Fruit fly (Drosophila melanogaster) whole organism, prepupa: ENCODE data around the gene Fibp.

Experiments
- Blimp-1 ChIP-seq: fragments of 200-800 bp; sonication (Bioruptor generic); optimal IDR thresholded peaks from 3 replicates; lab custom pipeline; 2017; ENCODE audit warnings: missing biosample characterization, missing genetic modification characterization, mild to moderate bottlenecking, moderate library complexity, missing genetic modification reagents
- CG10669 ChIP-seq: fragments of 200-800 bp; sonication (Bioruptor generic); optimal IDR thresholded peaks from 3 replicates; lab custom pipeline; 2018; ENCODE audit warnings: missing biosample characterization, mild to moderate bottlenecking, missing genetic modification characterization, moderate library complexity
- CG11294 ChIP-seq: fragments of 200-800 bp; sonication (Bioruptor generic); IDR thresholded peaks from 2 replicates; pipeline ENCODE4 v1.3.6; 2022; ENCODE audit warnings: missing biosample characterization, missing genetic modification characterization
- CG11762 ChIP-seq: fragments of 200-800 bp; sonication (Bioruptor generic); optimal IDR thresholded peaks from 3 replicates; lab custom pipeline; 2016; ENCODE audit warnings: missing biosample characterization, missing genetic modification characterization; ENCODE audit not compliant: insufficient read depth
- CG11902 ChIP-seq: fragments of 200-800 bp; sonication (Bioruptor generic); optimal IDR thresholded peaks from 3 replicates; lab custom pipeline; 2016; ENCODE audit warnings: missing biosample characterization, missing genetic modification characterization
- CG3032 ChIP-seq: fragments of 200-800 bp; optimal IDR thresholded peaks from 2 replicates; lab custom pipeline; 2019; ENCODE audit warnings: missing biosample characterization, mild to moderate bottlenecking, missing genetic modification characterization, moderate library complexity
- CG31627 ChIP-seq: fragments of 200-800 bp; sonication (Bioruptor generic); optimal IDR thresholded peaks from 3 replicates; lab custom pipeline; 2016; ENCODE audit warnings: missing biosample characterization, missing genetic modification characterization
- CG32006 ChIP-seq: fragments of 200-800 bp; sonication (Bioruptor generic); optimal IDR thresholded peaks from 3 replicates; lab custom pipeline; 2017; ENCODE audit warnings: missing biosample characterization, mild to moderate bottlenecking, missing genetic modification characterization
- CG3919 ChIP-seq: fragments of 200-800 bp; sonication (Bioruptor generic); optimal IDR thresholded peaks from 3 replicates; lab custom pipeline; 2016; ENCODE audit warnings: missing biosample characterization, missing genetic modification characterization
- CG4318 ChIP-seq: fragments of 200-800 bp; sonication (Bioruptor generic); optimal IDR thresholded peaks from 3 replicates; lab custom pipeline; 2017; ENCODE audit warnings: missing biosample characterization, mild to moderate bottlenecking, missing genetic modification characterization
- CG6163 ChIP-seq: fragments of 200-800 bp; sonication (Bioruptor generic); IDR thresholded peaks from 3 replicates; pipeline ENCODE4 v1.3.6; 2022; ENCODE audit warnings: missing biosample characterization, missing genetic modification characterization
- CG6276 ChIP-seq: fragments of 200-800 bp; sonication (Bioruptor generic); optimal IDR thresholded peaks from 2 replicates; lab custom pipeline; 2017; ENCODE audit warnings: missing biosample characterization, mild to moderate bottlenecking, missing genetic modification characterization
- CG6792 ChIP-seq: fragments of 200-800 bp; sonication (Bioruptor generic); optimal IDR thresholded peaks from 3 replicates; lab custom pipeline; 2016; ENCODE audit warnings: missing biosample characterization, missing genetic modification characterization
- CG6808 ChIP-seq: fragments of 200-800 bp; sonication (Bioruptor generic); optimal IDR thresholded peaks from 3 replicates; lab custom pipeline; 2017; ENCODE audit warnings: missing biosample characterization, missing genetic modification characterization, mild to moderate bottlenecking, moderate library complexity, missing genetic modification reagents
- CG6854 ChIP-seq: fragments of 200-800 bp; sonication (Bioruptor generic); optimal IDR thresholded peaks from 2 replicates; lab custom pipeline; 2017; ENCODE audit warnings: missing biosample characterization, mild to moderate bottlenecking, missing genetic modification characterization
- CG7368 ChIP-seq: fragments of 200-800 bp; sonication (Bioruptor generic); optimal IDR thresholded peaks from 3 replicates; lab custom pipeline; 2016; ENCODE audit warnings: missing biosample characterization, missing genetic modification characterization
- CG8119 ChIP-seq: fragments of 200-800 bp; sonication (Bioruptor generic); IDR thresholded peaks from 3 replicates; pipeline ENCODE4 v1.3.6; 2022; ENCODE audit warnings: missing biosample characterization, missing genetic modification characterization
- CG8319 ChIP-seq: fragments of 200-800 bp; sonication (Bioruptor generic); optimal IDR thresholded peaks from 3 replicates; lab custom pipeline; 2016; ENCODE audit warnings: missing biosample characterization, missing genetic modification characterization
- CG8632 ChIP-seq: fragments of 200-800 bp; sonication (Bioruptor generic); optimal IDR thresholded peaks from 3 replicates; lab custom pipeline; 2016; ENCODE audit warnings: missing biosample characterization, missing genetic modification characterization
- Eip78C ChIP-seq: fragments of 200-800 bp; sonication (Bioruptor generic); peaks from one replicate; lab custom pipeline; 2016; ENCODE audit warnings: missing biosample characterization, missing genetic modification characterization
- Eip93F ChIP-seq: fragments of 200-800 bp; sonication (Bioruptor generic); optimal IDR thresholded peaks from 2 replicates; lab custom pipeline; 2016; ENCODE audit warnings: missing biosample characterization, mild to moderate bottlenecking, missing genetic modification characterization
- Ets96B ChIP-seq: fragments of 200-800 bp; optimal IDR thresholded peaks from 2 replicates; lab custom pipeline; 2019; ENCODE audit warnings: missing biosample characterization, mild to moderate bottlenecking, missing genetic modification characterization, moderate library complexity
- Lpt ChIP-seq: fragments of 200-800 bp; sonication (Bioruptor generic); optimal IDR thresholded peaks from 3 replicates; lab custom pipeline; 2016; ENCODE audit warnings: missing biosample characterization, missing genetic modification characterization
- OdsH ChIP-seq: fragments of 200-800 bp; sonication (Bioruptor generic); optimal IDR thresholded peaks from 3 replicates; lab custom pipeline; 2016; ENCODE audit warnings: missing biosample characterization, missing genetic modification characterization
- Smox ChIP-seq: fragments of 200-800 bp; sonication (Bioruptor generic); optimal IDR thresholded peaks from 3 replicates; lab custom pipeline; 2016; ENCODE audit warnings: missing biosample characterization, missing genetic modification characterization
- Sox102F ChIP-seq: fragments of 200-800 bp; sonication (Bioruptor generic); optimal IDR thresholded peaks from 2 replicates; lab custom pipeline; 2016; ENCODE audit warnings: missing biosample characterization, mild to moderate bottlenecking, missing genetic modification characterization
- Sox14 ChIP-seq: fragments of 200-800 bp; sonication (Bioruptor generic); optimal IDR thresholded peaks from 3 replicates; lab custom pipeline; 2016; ENCODE audit warnings: missing biosample characterization, missing genetic modification characterization
- acj6 ChIP-seq: fragments of 200-800 bp; sonication (Bioruptor generic); optimal IDR thresholded peaks from 3 replicates; lab custom pipeline; 2016; ENCODE audit warnings: missing biosample characterization, missing genetic modification characterization
- cyc ChIP-seq: fragments of 200-800 bp; sonication (Bioruptor generic); optimal IDR thresholded peaks from 3 replicates; lab custom pipeline; 2016; ENCODE audit warnings: missing biosample characterization, missing genetic modification characterization
- dac ChIP-seq: fragments of 200-800 bp; sonication (Bioruptor generic); optimal IDR thresholded peaks from 2 replicates; lab custom pipeline; 2017; ENCODE audit warnings: missing biosample characterization, mild to moderate bottlenecking, missing genetic modification characterization
- dsx ChIP-seq: fragments of 200-800 bp; optimal IDR thresholded peaks from 3 replicates; lab custom pipeline; 2019; ENCODE audit warnings: missing biosample characterization, mild to moderate bottlenecking, missing genetic modification characterization, moderate library complexity; ENCODE audit not compliant: poor library complexity, severe bottlenecking
- esn ChIP-seq: fragments of 200-800 bp; sonication (Bioruptor generic); optimal IDR thresholded peaks from 2 replicates; lab custom pipeline; 2016; ENCODE audit warnings: missing biosample characterization, mild to moderate bottlenecking, missing genetic modification characterization, moderate library complexity
- fkh ChIP-seq: fragments of 200-800 bp; sonication (Bioruptor generic); optimal IDR thresholded peaks from 3 replicates; lab custom pipeline; 2017; ENCODE audit warnings: missing biosample characterization, mild to moderate bottlenecking, missing genetic modification characterization, moderate library complexity
- lz ChIP-seq: fragments of 200-800 bp; sonication (Bioruptor generic); optimal IDR thresholded peaks from 3 replicates; lab custom pipeline; 2016; ENCODE audit warnings: missing biosample characterization, missing genetic modification characterization
- net ChIP-seq: fragments of 200-800 bp; sonication (Bioruptor generic); optimal IDR thresholded peaks from 3 replicates; lab custom pipeline; 2016; ENCODE audit warnings: missing biosample characterization, missing genetic modification characterization
- salr ChIP-seq, 2 experiments: fragments of 200-800 bp; sonication (Bioruptor generic); optimal IDR thresholded peaks; 3 replicates each; lab custom pipeline; 2016 to 2018; ENCODE audit warnings: missing biosample characterization in 2 of 2, missing genetic modification characterization in 2 of 2, mild to moderate bottlenecking in 1 of 2
- spab ChIP-seq: fragments of 200-800 bp; sonication (Bioruptor generic); optimal IDR thresholded peaks from 2 replicates; lab custom pipeline; 2017; ENCODE audit warnings: missing biosample characterization, mild to moderate bottlenecking, missing genetic modification characterization, missing genetic modification reagents
- ss ChIP-seq, 2 experiments: fragments of 200-800 bp; sonication (Bioruptor generic); optimal IDR thresholded peaks; 2 replicates in 1 of 2; 3 replicates in 1 of 2; lab custom pipeline; 2017 to 2018; ENCODE audit warnings: mild to moderate bottlenecking in 2 of 2, missing biosample characterization in 2 of 2, missing genetic modification characterization in 2 of 2, moderate library complexity in 1 of 2
- svp ChIP-seq: fragments of 200-800 bp; sonication (Bioruptor generic); peaks from one replicate; lab custom pipeline; 2016; ENCODE audit warnings: missing biosample characterization, missing genetic modification characterization
- topi ChIP-seq: fragments of 200-800 bp; sonication (Bioruptor generic); optimal IDR thresholded peaks from 3 replicates; lab custom pipeline; 2016; ENCODE audit warnings: missing biosample characterization, missing genetic modification characterization

Fibp gene

dm6 chr3L:19844507-19844906 lies 26.7 kb upstream of the Fibp start:
- TF ChIP-seq Ets96B (tag; lab: Kevin White, UChicago), result no peak
- no peak for TF ChIP-seq fkh (GFP tag; lab: Kevin White, UChicago)
- TF ChIP-seq net (GFP tag; lab: Kevin White, UChicago), result no peak
- TF ChIP-seq CG31627 (GFP tag; lab: Kevin White, UChicago), result no peak
- TF ChIP-seq cyc, result no peak
- no peak for TF ChIP-seq Eip93F (GFP tag; lab: Kevin White, UChicago)
- TF ChIP-seq CG6163 (GFP tag; lab: Robert Waterston, UW), result no peak
- TF ChIP-seq CG4318 (GFP tag; lab: Kevin White, UChicago), result no peak
- TF ChIP-seq CG3919, result no peak
- no peak for TF ChIP-seq Blimp-1 (GFP tag; lab: Kevin White, UChicago)
- no peak for TF ChIP-seq dac (GFP tag; lab: Kevin White, UChicago)
- no peak for TF ChIP-seq CG6808 (GFP tag; lab: Kevin White, UChicago)
- no peak for TF ChIP-seq CG11762
- TF ChIP-seq CG6854, result no peak

dm6 chr3L:19836375-19836937 lies 18.7 kb upstream of the Fibp start, which contains the start of gene kto:
TSS of gene kto (plus strand) at chr3L:19836614.
- TF ChIP-seq CG31627 (GFP tag; lab: Kevin White, UChicago) (no peak), net (GFP tag; lab: Kevin White, UChicago) (no peak)

- TF ChIP-seq lz (no peak), CG6276 (GFP tag; lab: Kevin White, UChicago) (no peak), CG11762 (no peak), dsx (GFP tag; lab: Kevin White, UChicago) (no peak), CG8632 (GFP tag; lab: Kevin White, UChicago) (no peak), esn (peak; percentile 35), Sox14 (GFP tag; lab: Kevin White, UChicago) (peak; percentile 36), OdsH (GFP tag; lab: Kevin White, UChicago) (no peak), CG3032 (tag; lab: Kevin White, UChicago) (peak; percentile 29), Blimp-1 (GFP tag; lab: Kevin White, UChicago) (no peak), cyc (no peak), salr (GFP tag; optimal IDR thresholded peaks at IDR 0.05; lab: Kevin White, UChicago) (peak in 1 of 2 experiments; percentile 24), CG8319 (GFP tag; lab: Kevin White, UChicago) (no peak), CG31627 (GFP tag; lab: Kevin White, UChicago) (peak; percentile 34), CG6163 (GFP tag; lab: Robert Waterston, UW) (peak; percentile 43; the same call in 2 of the 3 replicates)
Measured at dm6 chr3L:19834143-19834794, 16.5 kb upstream of the Fibp start, which contains the start of the genes trc and CG32221. TSS of gene trc (minus strand) at chr3L:19834304. TSS of gene CG32221 (plus strand) at chr3L:19834670.

dm6 chr3L:19833227-19833626 lies 15.5 kb upstream of the Fibp start:
- TF ChIP-seq OdsH (GFP tag; lab: Kevin White, UChicago) (no peak), CG3919 (no peak), CG11902 (GFP tag; lab: Kevin White, UChicago) (no peak), topi (GFP tag; lab: Kevin White, UChicago) (peak; percentile 17), CG32006 (GFP tag; lab: Kevin White, UChicago) (no peak), Smox (GFP tag; lab: Kevin White, UChicago) (no peak), salr (GFP tag; optimal IDR thresholded peaks at IDR 0.05; lab: Kevin White, UChicago) (no peak), acj6 (GFP tag; lab: Kevin White, UChicago) (no peak), CG6792 (GFP tag; lab: Kevin White, UChicago) (peak; percentile 38), CG8119 (GFP tag; lab: Robert Waterston, UW) (peak; percentile 22; the same call in 1 of the 3 replicates), Eip78C (GFP tag; lab: Kevin White, UChicago) (peak; percentile 83), Sox102F (GFP tag; lab: Kevin White, UChicago) (no peak), Lpt (GFP tag; lab: Kevin White, UChicago) (no peak), CG11294 (GFP tag; lab: Robert Waterston, UW) (no peak), ss (GFP tag; optimal IDR thresholded peaks at IDR 0.05; lab: Kevin White, UChicago) (peak in 1 of 2 experiments; percentile 71), spab (GFP tag; lab: Kevin White, UChicago) (no peak), CG8632 (GFP tag; lab: Kevin White, UChicago) (no peak), CG31627 (GFP tag; lab: Kevin White, UChicago) (no peak), CG6854 (peak; percentile 58), dsx (GFP tag; lab: Kevin White, UChicago) (no peak), cyc (no peak), svp (no peak), dac (GFP tag; lab: Kevin White, UChicago) (no peak), net (GFP tag; lab: Kevin White, UChicago) (no peak), CG7368 (no peak), Blimp-1 (GFP tag; lab: Kevin White, UChicago) (peak; percentile 81), lz (peak; percentile 9), CG10669 (GFP tag; lab: Kevin White, UChicago) (no peak), CG6808 (GFP tag; lab: Kevin White, UChicago) (no peak), Eip93F (GFP tag; lab: Kevin White, UChicago) (peak; percentile 45), esn (peak; percentile 54)
